Worm (Caenorhabditis elegans): Measurements from ENCODE around the gene lec-7.

ce11 chrX:9803603-9804002, 48.2 kb upstream of the lec-7 start:
- TF ChIP-seq flh-1 (GFP tag; optimal IDR thresholded peaks at IDR 0.05) (no peak), snpc-4 (tag; optimal IDR thresholded peaks at IDR 0.05) (no peak), lsy-2 (tag; optimal IDR thresholded peaks at IDR 0.05) (no peak), blmp-1 (tag; optimal IDR thresholded peaks at IDR 0.05) (no peak), unc-39 (tag; optimal IDR thresholded peaks at IDR 0.05) (no peak), ceh-43 (GFP tag; optimal IDR thresholded peaks at IDR 0.05) (no peak)

All from whole organism, mixed stage, embryonic.